Worm (Caenorhabditis elegans) whole organism, mixed stage, embryonic: Measurements from ENCODE around the gene inos-1.

ENCODE experiments used
- lsy-2 ChIP-seq: fragments of 150-350 bp; optimal IDR thresholded peaks from 2 replicates; lab custom pipeline; 2014; ENCODE audit warnings: missing biosample characterization, missing genetic modification characterization
- mep-1 ChIP-seq: fragments of 150-350 bp; optimal IDR thresholded peaks from 2 replicates; lab custom pipeline; 2017; ENCODE audit warnings: missing biosample characterization, missing genetic modification reagents, missing genetic modification characterization, inconsistent platforms
- nhr-2 ChIP-seq: fragments of 150-350 bp; optimal IDR thresholded peaks from 2 replicates; lab custom pipeline; 2014; ENCODE audit warnings: missing biosample characterization, missing genetic modification characterization
- nhr-237 ChIP-seq: fragments of 150-350 bp; optimal IDR thresholded peaks from 2 replicates; lab custom pipeline; 2014; ENCODE audit warnings: missing biosample characterization, missing genetic modification characterization
- nhr-76 ChIP-seq: sonication (generic microtip); optimal IDR thresholded peaks from 2 replicates; lab custom pipeline; 2017; ENCODE audit warnings: missing biosample characterization, missing genetic modification characterization
- sem-2 ChIP-seq: fragments of 200-800 bp; sonication (Bioruptor generic); optimal IDR thresholded peaks from 2 replicates; lab custom pipeline; 2018; ENCODE audit warnings: mild to moderate bottlenecking, missing genetic modification characterization, missing compliant biosample characterization
- snpc-4 ChIP-seq: fragments of 150-350 bp; optimal IDR thresholded peaks from 2 replicates; lab custom pipeline; 2014; ENCODE audit warnings: missing biosample characterization, missing genetic modification characterization
- unc-39 ChIP-seq: fragments of 150-350 bp; optimal IDR thresholded peaks from 2 replicates; lab custom pipeline; 2014; ENCODE audit warnings: missing biosample characterization, missing genetic modification characterization

ce11 chrII:11652125-11652524, 48.0 kb downstream of the inos-1 start:
- TF ChIP-seq mep-1 (no peak), lsy-2 (no peak), unc-39 (tag; lab: Kevin White, UChicago) (no peak), sem-2 (GFP tag; lab: Kevin White, UChicago) (no peak), nhr-237 (tag; lab: Kevin White, UChicago) (no peak), snpc-4 (tag; lab: Kevin White, UChicago) (no peak), nhr-2 (no peak), nhr-76 (tag; lab: Kevin White, UChicago) (no peak)
